Worm (Caenorhabditis elegans): ENCODE data around the gene F13D11.3.

F13D11.3 gene

ce11 chrX:5837035-5837434 lies 31.3 kb upstream of the F13D11.3 start:
- peak; percentile 95 for TF ChIP-seq hlh-1 (tag; optimal IDR thresholded peaks at IDR 0.05)
- TF ChIP-seq unc-62 (GFP tag; optimal IDR thresholded peaks at IDR 0.05), result peak; percentile 83
- no peak for TF ChIP-seq unc-39 (tag; optimal IDR thresholded peaks at IDR 0.05)

ce11 chrX:5836527-5836926 lies 30.8 kb upstream of the F13D11.3 start:
- TF ChIP-seq ceh-39 (tag; optimal IDR thresholded peaks at IDR 0.05) (no peak), elt-1 (tag; optimal IDR thresholded peaks at IDR 0.05; ENCODE audit: borderline replicate concordance, insufficient read depth) (no peak), zip-8 (tag; optimal IDR thresholded peaks at IDR 0.05) (no peak), mls-2 (tag; optimal IDR thresholded peaks at IDR 0.05) (no peak)

- TF ChIP-seq mls-2 (tag; optimal IDR thresholded peaks at IDR 0.05) (no peak), nhr-237 (tag; optimal IDR thresholded peaks at IDR 0.05) (no peak), drap-1 (GFP tag; optimal IDR thresholded peaks at IDR 0.05) (no peak), nhr-28 (tag; optimal IDR thresholded peaks at IDR 0.05) (no peak), blmp-1 (tag; optimal IDR thresholded peaks at IDR 0.05) (no peak), tbx-8 (GFP tag; optimal IDR thresholded peaks at IDR 0.05) (no peak), zip-8 (tag; optimal IDR thresholded peaks at IDR 0.05) (no peak), ztf-11 (tag; optimal IDR thresholded peaks at IDR 0.05) (no peak), cnd-1 (tag; optimal IDR thresholded peaks at IDR 0.05) (no peak), flh-1 (GFP tag; optimal IDR thresholded peaks at IDR 0.05) (no peak), ceh-39 (tag; optimal IDR thresholded peaks at IDR 0.05) (no peak), elt-1 (tag; optimal IDR thresholded peaks at IDR 0.05; ENCODE audit: borderline replicate concordance, insufficient read depth) (no peak), unc-120 (tag; optimal IDR thresholded peaks at IDR 0.05; ENCODE audit: poor library complexity, severe bottlenecking) (no peak), lin-32 (GFP tag; optimal IDR thresholded peaks at IDR 0.05) (no peak)
Observed at ce11 chrX:5834581-5835481, 29.1 kb upstream of the F13D11.3 start, which contains the start of gene F13D11.4. Gene F13D11.4, minus strand, starts transcription at chrX:5834805.

ce11 chrX:5831827-5832226 lies 26.1 kb upstream of the F13D11.3 start:
- no peak for TF ChIP-seq mep-1 (tag; optimal IDR thresholded peaks at IDR 0.05)
- TF ChIP-seq nhr-28 (tag; optimal IDR thresholded peaks at IDR 0.05), result no peak
- TF ChIP-seq hlh-1 (tag; optimal IDR thresholded peaks at IDR 0.05), result no peak
- no peak for TF ChIP-seq snpc-4 (tag; optimal IDR thresholded peaks at IDR 0.05)
- TF ChIP-seq bed-3 (GFP tag; optimal IDR thresholded peaks at IDR 0.05), result no peak
- TF ChIP-seq blmp-1 (tag; optimal IDR thresholded peaks at IDR 0.05), result no peak
- no peak for TF ChIP-seq lin-13 (tag; optimal IDR thresholded peaks at IDR 0.05)
- no peak for TF ChIP-seq elt-1 (tag; optimal IDR thresholded peaks at IDR 0.05; ENCODE audit: borderline replicate concordance, insufficient read depth)
- TF ChIP-seq nhr-12 (tag; optimal IDR thresholded peaks at IDR 0.05), result no peak
- no peak for TF ChIP-seq lin-32 (GFP tag; optimal IDR thresholded peaks at IDR 0.05)
- no peak for TF ChIP-seq elt-3 (tag; optimal IDR thresholded peaks at IDR 0.05)
- TF ChIP-seq zip-8 (tag; optimal IDR thresholded peaks at IDR 0.05), result no peak
- no peak for TF ChIP-seq tbx-8 (GFP tag; optimal IDR thresholded peaks at IDR 0.05)

ce11 chrX:5829175-5829574 lies 23.5 kb upstream of the F13D11.3 start, which contains the start of gene acp-5:
Gene acp-5, plus strand, starts transcription at chrX:5829435.
- TF ChIP-seq sptf-1 (tag; optimal IDR thresholded peaks at IDR 0.05), result no peak

- TF ChIP-seq lin-13 (tag; optimal IDR thresholded peaks at IDR 0.05) (no peak), unc-62 (GFP tag; optimal IDR thresholded peaks at IDR 0.05) (peak; percentile 72), ham-2 (GFP tag; optimal IDR thresholded peaks at IDR 0.05) (peak; percentile 17), ceh-83 (GFP tag; optimal IDR thresholded peaks at IDR 0.05) (peak; percentile 15), bed-3 (GFP tag; optimal IDR thresholded peaks at IDR 0.05) (no peak), tbx-8 (GFP tag; optimal IDR thresholded peaks at IDR 0.05) (no peak)
Observed at ce11 chrX:5828085-5828484, 22.4 kb upstream of the F13D11.3 start.

- peak; percentile 18 for TF ChIP-seq cnd-1 (tag; optimal IDR thresholded peaks at IDR 0.05)
- no peak for TF ChIP-seq flh-1 (GFP tag; optimal IDR thresholded peaks at IDR 0.05)
- TF ChIP-seq sptf-1 (tag; optimal IDR thresholded peaks at IDR 0.05), result peak; percentile 16
Observed at ce11 chrX:5826976-5827375, 21.3 kb upstream of the F13D11.3 start.
